Worm (Caenorhabditis elegans) whole organism, L4/young adult: ENCODE results near the gene cst-1.

ENCODE experiments used
- W03F9.2 ChIP-seq: fragments of 150-350 bp; optimal IDR thresholded peaks from 2 replicates; lab custom pipeline; 2014; ENCODE audit warnings: missing biosample characterization, missing genetic modification characterization
- him-1 ChIP-seq: sonication (generic microtip); optimal IDR thresholded peaks from 2 replicates; lab custom pipeline; 2016; ENCODE audit warnings: missing genotype, missing genetic modification reagents, missing genetic modification characterization, missing compliant biosample characterization

DNA sequence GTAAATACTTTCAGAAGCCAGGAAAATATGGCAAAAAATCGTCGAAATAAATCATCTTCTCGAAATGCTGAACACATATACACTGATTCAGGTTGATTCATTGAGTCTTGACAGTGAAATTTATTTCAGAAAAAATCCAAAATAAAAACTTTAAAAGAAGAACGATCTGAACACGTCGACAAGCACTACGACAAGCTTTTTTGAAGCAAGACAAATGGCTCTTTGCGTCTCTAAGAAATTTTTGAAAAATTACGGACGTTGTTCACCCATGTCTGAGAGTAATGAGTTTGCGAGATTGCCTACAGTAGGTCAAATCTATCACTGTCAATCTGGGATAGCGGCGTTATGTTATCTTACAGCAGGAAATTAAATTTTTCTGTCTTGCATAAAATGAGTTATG is 37.4 kb downstream of the cst-1 start, which contains the start of gene R160.2:
- no peak for TF ChIP-seq him-1
- TF ChIP-seq W03F9.2 (tag; lab: Kevin White, UChicago) = no peak
